Worm (Caenorhabditis elegans): ENCODE data around the gene lact-1.
A peak's percentile ranks its signal among the peaks of the same experiment; 100 is the strongest.

The lact-1 gene

ce11 chrX:7298652-7299051, 38.5 kb upstream of the lact-1 start, which contains the start of gene K03A1.4:
TSS of gene K03A1.4 (minus strand) at chrX:7298752.
- TF ChIP-seq pha-4 (tag; optimal IDR thresholded peaks at IDR 0.05) (no peak), nhr-237 (tag; optimal IDR thresholded peaks at IDR 0.05) (no peak), lin-32 (GFP tag; optimal IDR thresholded peaks at IDR 0.05) (no peak), sptf-1 (tag; optimal IDR thresholded peaks at IDR 0.05) (no peak), nhr-2 (tag; optimal IDR thresholded peaks at IDR 0.05) (no peak), mep-1 (tag; optimal IDR thresholded peaks at IDR 0.05) (no peak), elt-3 (tag; optimal IDR thresholded peaks at IDR 0.05) (no peak), mab-5 (tag; optimal IDR thresholded peaks at IDR 0.05) (no peak), drap-1 (GFP tag; optimal IDR thresholded peaks at IDR 0.05) (no peak), ceh-39 (tag; optimal IDR thresholded peaks at IDR 0.05) (no peak), nhr-76 (tag; optimal IDR thresholded peaks at IDR 0.05) (no peak), lsy-2 (tag; optimal IDR thresholded peaks at IDR 0.05) (no peak), lin-13 (tag; optimal IDR thresholded peaks at IDR 0.05) (no peak), ces-1 (GFP tag; optimal IDR thresholded peaks at IDR 0.05) (no peak), unc-120 (tag; optimal IDR thresholded peaks at IDR 0.05; ENCODE audit: poor library complexity, severe bottlenecking) (no peak), zip-8 (tag; optimal IDR thresholded peaks at IDR 0.05) (no peak)

DNA sequence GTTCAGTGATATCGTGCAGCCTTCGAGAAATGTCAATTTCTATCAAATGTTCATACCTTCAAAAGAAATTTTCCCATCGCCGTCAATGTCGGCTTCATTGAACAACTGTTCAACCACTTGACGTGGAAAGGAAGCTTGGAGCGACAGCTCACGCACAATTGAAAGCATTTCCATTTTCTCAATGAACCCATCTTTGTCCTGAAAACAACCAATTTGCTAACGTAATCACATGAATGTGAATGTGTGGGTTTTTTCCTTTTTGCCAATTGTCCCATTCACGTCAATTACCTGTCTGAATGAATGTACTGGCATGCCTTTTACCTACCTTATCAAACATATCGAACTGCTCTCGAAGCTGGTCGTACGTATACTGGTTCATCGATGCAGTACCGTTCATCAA, 36.1 kb upstream of the lact-1 start:
- TF ChIP-seq ham-2 (GFP tag; optimal IDR thresholded peaks at IDR 0.05) (no peak), lin-13 (tag; optimal IDR thresholded peaks at IDR 0.05) (no peak), ces-1 (GFP tag; optimal IDR thresholded peaks at IDR 0.05) (no peak), mls-2 (tag; optimal IDR thresholded peaks at IDR 0.05) (no peak), pha-4 (tag; optimal IDR thresholded peaks at IDR 0.05) (no peak), mab-5 (tag; optimal IDR thresholded peaks at IDR 0.05) (no peak), ztf-11 (tag; optimal IDR thresholded peaks at IDR 0.05) (no peak), elt-1 (tag; optimal IDR thresholded peaks at IDR 0.05; ENCODE audit: borderline replicate concordance, insufficient read depth) (no peak), ceh-83 (GFP tag; optimal IDR thresholded peaks at IDR 0.05) (no peak), nhr-76 (tag; optimal IDR thresholded peaks at IDR 0.05) (no peak), ceh-43 (GFP tag; optimal IDR thresholded peaks at IDR 0.05) (no peak), unc-120 (tag; optimal IDR thresholded peaks at IDR 0.05; ENCODE audit: poor library complexity, severe bottlenecking) (no peak), nhr-2 (tag; optimal IDR thresholded peaks at IDR 0.05) (no peak), tbx-8 (GFP tag; optimal IDR thresholded peaks at IDR 0.05) (no peak)

- TF ChIP-seq ceh-83 (GFP tag; optimal IDR thresholded peaks at IDR 0.05) (no peak), M03D4.4 (tag; optimal IDR thresholded peaks at IDR 0.05) (no peak), sptf-1 (tag; optimal IDR thresholded peaks at IDR 0.05) (no peak), nhr-237 (tag; optimal IDR thresholded peaks at IDR 0.05) (no peak), unc-39 (tag; optimal IDR thresholded peaks at IDR 0.05) (no peak), ham-2 (GFP tag; optimal IDR thresholded peaks at IDR 0.05) (no peak), ceh-43 (GFP tag; optimal IDR thresholded peaks at IDR 0.05) (no peak), mls-2 (tag; optimal IDR thresholded peaks at IDR 0.05) (no peak), lin-32 (GFP tag; optimal IDR thresholded peaks at IDR 0.05) (no peak), flh-1 (GFP tag; optimal IDR thresholded peaks at IDR 0.05) (no peak)
Measured at ce11 chrX:7291810-7292209, 31.6 kb upstream of the lact-1 start, which contains the start of gene lron-7. TSS of gene lron-7 (plus strand) at chrX:7292132.

ce11 chrX:7290859-7291628, 30.9 kb upstream of the lact-1 start:
- TF ChIP-seq unc-120 (tag; optimal IDR thresholded peaks at IDR 0.05; ENCODE audit: poor library complexity, severe bottlenecking) (no peak), ceh-39 (tag; optimal IDR thresholded peaks at IDR 0.05) (no peak), hlh-1 (tag; optimal IDR thresholded peaks at IDR 0.05) (no peak), tbx-8 (GFP tag; optimal IDR thresholded peaks at IDR 0.05) (no peak), M03D4.4 (tag; optimal IDR thresholded peaks at IDR 0.05) (no peak), flh-1 (GFP tag; optimal IDR thresholded peaks at IDR 0.05) (no peak), nhr-76 (tag; optimal IDR thresholded peaks at IDR 0.05) (no peak), lin-32 (GFP tag; optimal IDR thresholded peaks at IDR 0.05) (no peak), ztf-11 (tag; optimal IDR thresholded peaks at IDR 0.05) (no peak)

DNA sequence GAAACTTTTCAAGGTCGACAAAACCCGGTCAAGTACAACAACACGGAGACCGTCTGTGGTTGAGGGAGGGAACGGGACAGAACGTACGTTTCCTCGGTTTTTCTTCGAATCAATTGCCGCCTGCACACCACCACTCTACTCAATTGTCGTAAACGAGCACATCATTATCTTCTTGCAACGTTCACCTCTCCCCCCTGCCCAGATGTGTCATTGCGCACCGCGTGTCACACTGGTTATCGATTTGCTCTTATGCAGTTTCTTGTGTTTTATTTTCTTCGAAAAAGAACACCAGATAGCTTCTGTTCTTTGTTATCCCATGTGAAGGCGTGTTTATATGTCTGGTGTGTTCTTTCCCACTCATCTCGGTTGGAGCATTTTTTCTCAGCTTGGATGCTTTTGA, 29.4 kb upstream of the lact-1 start:
- peak; percentile 3 for TF ChIP-seq ceh-39 (tag; optimal IDR thresholded peaks at IDR 0.05)
- peak; percentile 4 for TF ChIP-seq unc-39 (tag; optimal IDR thresholded peaks at IDR 0.05)
- TF ChIP-seq ceh-43 (GFP tag; optimal IDR thresholded peaks at IDR 0.05) = no peak
- TF ChIP-seq ces-1 (GFP tag; optimal IDR thresholded peaks at IDR 0.05) = peak; percentile 6
